Worm (Caenorhabditis elegans) whole organism, L2 larva: ENCODE data around the gene rabx-5.

Experiments
- aly-2 ChIP-seq: fragments of 150-350 bp; optimal IDR thresholded peaks from 2 replicates; lab custom pipeline; 2014; ENCODE audit warnings: missing biosample characterization, missing genetic modification characterization
- lin-11 ChIP-seq: fragments of 150-350 bp; sonication (generic microtip); optimal IDR thresholded peaks from 2 replicates; lab custom pipeline; 2014; ENCODE audit warnings: missing biosample characterization, missing genetic modification characterization, inconsistent platforms, mixed read lengths
- mbf-1 ChIP-seq: sonication (generic microtip); optimal IDR thresholded peaks from 2 replicates; lab custom pipeline; 2017; ENCODE audit warnings: missing biosample characterization, missing genetic modification characterization
- nhr-77 ChIP-seq: fragments of 150-350 bp; optimal IDR thresholded peaks from 2 replicates; lab custom pipeline; 2014; ENCODE audit warnings: missing biosample characterization, missing genetic modification characterization
- ztf-11 ChIP-seq: sonication (generic microtip); optimal IDR thresholded peaks from 2 replicates; lab custom pipeline; 2017; ENCODE audit warnings: missing biosample characterization, missing genetic modification characterization
- ztf-4 ChIP-seq: fragments of 150-350 bp; optimal IDR thresholded peaks from 2 replicates; lab custom pipeline; 2014; ENCODE audit warnings: missing biosample characterization, missing genetic modification characterization

- TF ChIP-seq ztf-4, result no peak
- no peak for TF ChIP-seq ztf-11
- TF ChIP-seq lin-11, result no peak
- no peak for TF ChIP-seq mbf-1 (tag; lab: Kevin White, UChicago)
- no peak for TF ChIP-seq aly-2 (tag; lab: Kevin White, UChicago)
- no peak for TF ChIP-seq nhr-77 (tag; lab: Kevin White, UChicago)
Measured at ce11 chrIII:10615166-10615565, 10.0 kb downstream of the rabx-5 start, which contains the start of gene mrpl-22.
